Fruit fly (Drosophila melanogaster): ENCODE data around the gene pps.

- no peak for TF ChIP-seq br (GFP tag; optimal IDR thresholded peaks at IDR 0.05)
- peak; percentile 17 for TF ChIP-seq fru (GFP tag; optimal IDR thresholded peaks at IDR 0.05)
- no peak for TF ChIP-seq usp (GFP tag; optimal IDR thresholded peaks at IDR 0.05)
- no peak for TF ChIP-seq h (GFP tag; optimal IDR thresholded peaks at IDR 0.05)
- TF ChIP-seq GATAd (GFP tag; optimal IDR thresholded peaks at IDR 0.05): no peak
These were observed 5.5 kb upstream of the pps start, which contains the start of gene CG5196 for dm6 chr3R:12408160-12408559.

All from whole organism, wandering third instar larva.